Worm (Caenorhabditis elegans) whole organism, mixed stage, embryonic: ENCODE data around the gene K08D9.4.

Experiments used
- elt-3 ChIP-seq: fragments of 150-350 bp; optimal IDR thresholded peaks from 2 replicates; lab custom pipeline; 2014; ENCODE audit warnings: missing biosample characterization, missing genetic modification characterization
- flh-1 ChIP-seq: fragments of 200-800 bp; sonication (Bioruptor generic); optimal IDR thresholded peaks from 2 replicates; lab custom pipeline; 2018; ENCODE audit warnings: mild to moderate bottlenecking, missing genetic modification characterization, moderate library complexity, missing compliant biosample characterization
- ham-2 ChIP-seq: fragments of 200-800 bp; sonication (Bioruptor generic); optimal IDR thresholded peaks from 2 replicates; lab custom pipeline; 2018; ENCODE audit warnings: mild to moderate bottlenecking, missing genetic modification characterization, missing compliant biosample characterization
- lin-13 ChIP-seq: fragments of 150-350 bp; optimal IDR thresholded peaks from 2 replicates; lab custom pipeline; 2014; ENCODE audit warnings: missing biosample characterization, missing genetic modification characterization
- nhr-237 ChIP-seq: fragments of 150-350 bp; optimal IDR thresholded peaks from 2 replicates; lab custom pipeline; 2014; ENCODE audit warnings: missing biosample characterization, missing genetic modification characterization
- unc-39 ChIP-seq: fragments of 150-350 bp; optimal IDR thresholded peaks from 2 replicates; lab custom pipeline; 2014; ENCODE audit warnings: missing biosample characterization, missing genetic modification characterization

DNA sequence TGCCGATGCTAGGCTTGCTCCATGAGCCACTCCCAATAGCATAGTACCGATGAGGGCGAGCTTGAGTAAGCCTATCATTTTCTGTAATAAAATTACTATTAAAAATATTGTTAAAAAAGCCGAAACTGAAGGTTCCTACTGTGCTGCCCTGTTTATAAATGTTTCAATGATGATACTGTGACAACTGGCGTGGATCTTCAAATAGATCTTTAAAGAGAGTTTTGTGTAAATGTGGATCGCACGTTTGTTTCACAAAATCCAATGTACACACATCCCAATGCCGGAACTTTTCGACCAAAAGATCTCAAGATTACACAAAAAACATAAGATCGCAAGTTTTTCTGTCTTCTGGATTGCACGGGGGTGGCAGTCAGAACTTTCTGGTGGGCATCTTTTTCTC is 34.8 kb downstream of the K08D9.4 start, which contains the start of gene C36C5.14:
- TF ChIP-seq nhr-237 (tag; lab: Kevin White, UChicago) = no peak
- no peak for TF ChIP-seq ham-2 (GFP tag; lab: Kevin White, UChicago)
- no peak for TF ChIP-seq lin-13 (tag; lab: Kevin White, UChicago)
- TF ChIP-seq flh-1 (GFP tag; lab: Kevin White, UChicago) = no peak
- TF ChIP-seq elt-3 (tag; lab: Kevin White, UChicago) = no peak
- TF ChIP-seq unc-39 (tag; lab: Kevin White, UChicago) = no peak
